Worm (Caenorhabditis elegans) whole organism, early embryonic: ENCODE results near the gene dod-6.

ENCODE experiments used
- B0310.2 ChIP-seq: sonication (generic microtip); optimal IDR thresholded peaks from 2 replicates; lab custom pipeline; 2016; ENCODE audit warnings: mild to moderate bottlenecking, missing genetic modification characterization, missing compliant biosample characterization
- F13C5.2 ChIP-seq: sonication (generic microtip); optimal IDR thresholded peaks from 2 replicates; lab custom pipeline; 2017; ENCODE audit warnings: mild to moderate bottlenecking, missing genetic modification characterization, inconsistent platforms, missing compliant biosample characterization
- ama-1 ChIP-seq: fragments of 150-350 bp; optimal IDR thresholded peaks from 2 replicates; lab custom pipeline; 2014
- ceh-13 ChIP-seq: fragments of 200-800 bp; sonication (Bioruptor generic); optimal IDR thresholded peaks from 2 replicates; lab custom pipeline; 2018; ENCODE audit warnings: mild to moderate bottlenecking, missing genetic modification characterization, missing compliant biosample characterization
- ceh-36 ChIP-seq: sonication (generic microtip); optimal IDR thresholded peaks from 2 replicates; lab custom pipeline; 2016; ENCODE audit warnings: missing genetic modification characterization, inconsistent platforms, missing compliant biosample characterization
- ets-7 ChIP-seq: sonication (generic microtip); optimal IDR thresholded peaks from 2 replicates; lab custom pipeline; 2016; ENCODE audit warnings: missing genotype, missing genetic modification characterization, missing compliant biosample characterization
- flt-1 ChIP-seq: fragments of 200-800 bp; sonication (Bioruptor generic); IDR thresholded peaks from 2 replicates; pipeline ENCODE4 v1.3.6; 2022; ENCODE audit warnings: missing genetic modification characterization, missing compliant biosample characterization
- hnd-1 ChIP-seq: sonication (generic microtip); optimal IDR thresholded peaks from 2 replicates; lab custom pipeline; 2016; ENCODE audit warnings: missing genetic modification characterization, missing compliant biosample characterization
- pes-1 ChIP-seq: fragments of 200-800 bp; sonication (Bioruptor generic); IDR thresholded peaks from 2 replicates; pipeline ENCODE4 v1.3.6; 2022; ENCODE audit warnings: missing genetic modification reagents, missing genetic modification characterization, missing compliant biosample characterization
- scrt-1 ChIP-seq: fragments of 200-800 bp; sonication (Bioruptor generic); IDR thresholded peaks from 2 replicates; pipeline ENCODE4 v1.3.6; 2022; ENCODE audit warnings: missing genetic modification characterization, missing compliant biosample characterization
- tbx-11 ChIP-seq: fragments of 200-800 bp; sonication (Bioruptor generic); IDR thresholded peaks from 2 replicates; pipeline ENCODE4 v1.3.6; 2022; ENCODE audit warnings: missing genetic modification characterization, missing compliant biosample characterization
- tbx-37 ChIP-seq: fragments of 200-800 bp; sonication (Bioruptor generic); conservative IDR thresholded peaks from 2 replicates; pipeline ENCODE4 v1.3.6; 2022; ENCODE audit warnings: missing genetic modification reagents, missing genetic modification characterization, missing compliant biosample characterization

DNA sequence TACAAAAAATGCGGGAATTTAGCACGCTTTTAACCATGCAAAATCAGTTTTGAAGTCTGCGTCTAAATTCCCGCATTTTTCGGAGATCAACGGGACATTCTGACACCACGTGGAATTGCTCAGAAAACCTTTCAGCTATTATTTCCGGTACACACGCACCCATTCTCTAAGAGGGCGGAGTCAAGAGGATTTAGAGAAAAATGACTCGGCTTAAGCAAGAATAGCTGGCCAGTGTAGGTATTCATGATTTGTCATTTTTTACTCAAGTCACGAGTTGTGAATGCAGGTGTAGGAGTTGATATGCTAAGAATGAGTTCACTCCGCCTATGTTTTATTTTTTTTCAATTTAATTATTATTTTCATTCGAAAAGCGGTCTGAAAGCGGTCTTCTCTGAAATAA is 46.8 kb upstream of the dod-6 start:
- TF ChIP-seq tbx-37 (GFP tag; lab: Robert Waterston, UW) (no peak), ets-7 (tag; lab: Kevin White, UChicago) (no peak), ama-1 (lab: Kevin White, UChicago) (no peak), flt-1 (no peak), ceh-13 (GFP tag; lab: Kevin White, UChicago) (no peak), hnd-1 (tag; lab: Kevin White, UChicago) (no peak), F13C5.2 (tag; lab: Kevin White, UChicago) (no peak), ceh-36 (no peak), tbx-11 (no peak), B0310.2 (no peak), scrt-1 (GFP tag; lab: Robert Waterston, UW) (no peak), pes-1 (no peak)
